Fruit fly (Drosophila melanogaster) whole organism, embryonic: ENCODE results near the gene CG32855.
A peak's percentile ranks its signal among the peaks of the same experiment; 100 is the strongest.

Experiments
- Awh ChIP-seq: fragments of 200-800 bp; sonication (Bioruptor generic); IDR thresholded peaks from 2 replicates; pipeline ENCODE4, ENCODE4 v1.3.6; 2022; ENCODE audit warnings: missing biosample characterization, missing genetic modification characterization
- C15 ChIP-seq: fragments of 200-800 bp; sonication (Bioruptor generic); IDR thresholded peaks from 3 replicates; pipeline ENCODE4 v1.3.6; 2022; ENCODE audit warnings: missing biosample characterization, missing genetic modification characterization
- CG10565 ChIP-seq: fragments of 200-800 bp; sonication (Bioruptor generic); optimal IDR thresholded peaks from 3 replicates; lab custom pipeline; 2016; ENCODE audit warnings: missing biosample characterization, mild to moderate bottlenecking, missing genetic modification characterization
- CG11247 ChIP-seq: fragments of 200-800 bp; sonication (Bioruptor generic); IDR thresholded peaks from 2 replicates; pipeline ENCODE4 v1.3.6; 2022; ENCODE audit warnings: missing biosample characterization, missing genetic modification characterization
- CG12071 ChIP-seq: fragments of 200-800 bp; sonication (Bioruptor generic); optimal IDR thresholded peaks from 3 replicates; lab custom pipeline; 2018; ENCODE audit warnings: missing biosample characterization, mild to moderate bottlenecking, missing genetic modification characterization
- CG12299 ChIP-seq: fragments of 200-800 bp; sonication (Bioruptor generic); optimal IDR thresholded peaks from 2 replicates; lab custom pipeline; 2018; ENCODE audit warnings: missing biosample characterization, mild to moderate bottlenecking, missing genetic modification characterization
- CG12769 ChIP-seq: fragments of 200-800 bp; sonication (Bioruptor generic); optimal IDR thresholded peaks from 2 replicates; lab custom pipeline; 2019; ENCODE audit warnings: missing biosample characterization, mild to moderate bottlenecking, missing genetic modification characterization, moderate library complexity
- CG13424 ChIP-seq: fragments of 200-800 bp; sonication (Bioruptor generic); optimal IDR thresholded peaks from 2 replicates; lab custom pipeline; 2019; ENCODE audit warnings: missing biosample characterization, mild to moderate bottlenecking, missing genetic modification characterization, moderate library complexity
- CG13894 ChIP-seq: fragments of 200-800 bp; sonication (Bioruptor generic); optimal IDR thresholded peaks from 3 replicates; lab custom pipeline; 2018; ENCODE audit warnings: missing biosample characterization, mild to moderate bottlenecking, missing genetic modification characterization, moderate library complexity
- CG17385 ChIP-seq: fragments of 200-800 bp; sonication (Bioruptor generic); optimal IDR thresholded peaks from 3 replicates; lab custom pipeline; 2018; ENCODE audit warnings: missing biosample characterization, mild to moderate bottlenecking, missing genetic modification characterization
- CG17829 ChIP-seq: fragments of 200-800 bp; optimal IDR thresholded peaks from 2 replicates; lab custom pipeline; 2019; ENCODE audit warnings: missing biosample characterization, mild to moderate bottlenecking, missing genetic modification characterization, moderate library complexity
- CG30403 ChIP-seq: fragments of 200-800 bp; sonication (Bioruptor generic); optimal IDR thresholded peaks from 3 replicates; lab custom pipeline; 2016; ENCODE audit warnings: missing biosample characterization, missing genetic modification characterization
- CG31388 ChIP-seq: fragments of 200-800 bp; sonication (Bioruptor generic); optimal IDR thresholded peaks from 2 replicates; lab custom pipeline; 2016; ENCODE audit warnings: missing biosample characterization, missing genetic modification characterization
- CG3163 ChIP-seq: fragments of 200-800 bp; sonication (Bioruptor generic); optimal IDR thresholded peaks from 3 replicates; lab custom pipeline; 2016; ENCODE audit warnings: missing biosample characterization, missing genetic modification characterization
- CG3281 ChIP-seq: fragments of 200-800 bp; sonication (Bioruptor generic); optimal IDR thresholded peaks from 3 replicates; lab custom pipeline; 2017; ENCODE audit warnings: missing biosample characterization, mild to moderate bottlenecking, missing genetic modification characterization
- CG34422 ChIP-seq: fragments of 200-800 bp; sonication (Bioruptor generic); IDR thresholded peaks from 3 replicates; pipeline ENCODE4 v1.3.6; 2022; ENCODE audit warnings: missing biosample characterization, missing genetic modification characterization
- CG3995 ChIP-seq: fragments of 200-800 bp; sonication (Bioruptor generic); optimal IDR thresholded peaks from 3 replicates; lab custom pipeline; 2016; ENCODE audit warnings: missing biosample characterization, missing genetic modification characterization
- CG8924 ChIP-seq: fragments of 200-800 bp; optimal IDR thresholded peaks from 3 replicates; lab custom pipeline; 2019; ENCODE audit warnings: missing biosample characterization, mild to moderate bottlenecking, missing genetic modification characterization, moderate library complexity
- CG9215 ChIP-seq: fragments of 200-800 bp; sonication (Bioruptor generic); IDR thresholded peaks from 2 replicates; pipeline ENCODE4 v1.3.6; 2022; ENCODE audit warnings: missing biosample characterization, missing genetic modification characterization
- Doc3 ChIP-seq: fragments of 200-800 bp; sonication (Bioruptor generic); IDR thresholded peaks from 3 replicates; pipeline ENCODE4 v1.3.6; 2022; ENCODE audit warnings: missing biosample characterization, missing genetic modification characterization; ENCODE audit not compliant: partially characterized antibody
- HLH4C ChIP-seq: fragments of 200-800 bp; sonication (Bioruptor generic); IDR thresholded peaks from 3 replicates; pipeline ENCODE4 v1.3.6; 2022; ENCODE audit warnings: missing biosample characterization, missing genetic modification characterization; ENCODE audit not compliant: partially characterized antibody
- Nf-YC ChIP-seq: fragments of 200-800 bp; optimal IDR thresholded peaks from 3 replicates; lab custom pipeline; 2019; ENCODE audit warnings: missing biosample characterization, mild to moderate bottlenecking, missing genetic modification characterization, moderate library complexity
- NfI ChIP-seq: fragments of 200-800 bp; sonication (Bioruptor generic); optimal IDR thresholded peaks from 3 replicates; lab custom pipeline; 2018; ENCODE audit warnings: missing biosample characterization, mild to moderate bottlenecking, missing genetic modification characterization, moderate library complexity
- Side ChIP-seq: fragments of 200-800 bp; sonication (Bioruptor generic); optimal IDR thresholded peaks from 2 replicates; lab custom pipeline; 2016; ENCODE audit warnings: missing biosample characterization, missing genetic modification characterization
- Sin3A ChIP-seq: fragments of >200 bp; optimal IDR thresholded peaks from 2 replicates; lab custom pipeline; 2018
- Xbp1 ChIP-seq: fragments of 200-800 bp; sonication (Bioruptor generic); optimal IDR thresholded peaks from 3 replicates; lab custom pipeline; 2016; ENCODE audit warnings: missing biosample characterization, mild to moderate bottlenecking, missing genetic modification characterization
- ab ChIP-seq: fragments of 200-800 bp; sonication (Bioruptor generic); optimal IDR thresholded peaks from 2 replicates; lab custom pipeline; 2016; ENCODE audit warnings: missing biosample characterization, missing genetic modification characterization
- chinmo ChIP-seq: fragments of 200-800 bp; sonication (Bioruptor generic); IDR thresholded peaks from 4 replicates; pipeline ENCODE4 v1.3.6; 2022; ENCODE audit warnings: missing biosample characterization, missing genetic modification characterization; ENCODE audit not compliant: partially characterized antibody
- ci ChIP-seq: fragments of 200-800 bp; sonication (Bioruptor generic); IDR thresholded peaks from 3 replicates; pipeline ENCODE4 v1.3.6; 2022; ENCODE audit warnings: missing biosample characterization, missing genetic modification characterization
- exex ChIP-seq: fragments of 200-800 bp; sonication (Bioruptor generic); optimal IDR thresholded peaks from 4 replicates; lab custom pipeline; 2018; ENCODE audit warnings: missing biosample characterization, mild to moderate bottlenecking, missing genetic modification characterization, moderate library complexity
- eyg ChIP-seq: fragments of 200-800 bp; sonication (Bioruptor generic); optimal IDR thresholded peaks from 3 replicates; lab custom pipeline; 2016; ENCODE audit warnings: missing biosample characterization, missing genetic modification characterization
- gcm ChIP-seq: fragments of 200-800 bp; sonication (Bioruptor generic); optimal IDR thresholded peaks from 2 replicates; lab custom pipeline; 2019; ENCODE audit warnings: missing biosample characterization, mild to moderate bottlenecking, missing genetic modification characterization, moderate library complexity
- gsb-n ChIP-seq: fragments of 200-800 bp; sonication (Bioruptor generic); optimal IDR thresholded peaks from 3 replicates; lab custom pipeline; 2018; ENCODE audit warnings: missing biosample characterization, mild to moderate bottlenecking, missing genetic modification characterization
- hbn ChIP-seq: fragments of 200-800 bp; sonication (Bioruptor generic); IDR thresholded peaks from 2 replicates; pipeline ENCODE4 v1.3.6; 2022; ENCODE audit warnings: missing biosample characterization, missing genetic modification characterization; ENCODE audit not compliant: partially characterized antibody
- ind ChIP-seq: fragments of 200-800 bp; sonication (Bioruptor generic); optimal IDR thresholded peaks from 3 replicates; lab custom pipeline; 2016; ENCODE audit warnings: missing biosample characterization, missing genetic modification characterization
- jumu ChIP-seq: fragments of 200-800 bp; sonication (Bioruptor generic); optimal IDR thresholded peaks from 3 replicates; lab custom pipeline; 2016; ENCODE audit warnings: missing biosample characterization, missing genetic modification characterization
- kni ChIP-seq: fragments of 200-800 bp; sonication (Bioruptor generic); optimal IDR thresholded peaks from 3 replicates; lab custom pipeline; 2017; ENCODE audit warnings: mild to moderate bottlenecking, missing biosample characterization, missing genetic modification reagents, missing genetic modification characterization
- lmd ChIP-seq: fragments of 200-800 bp; sonication (Bioruptor generic); IDR thresholded peaks from 2 replicates; pipeline ENCODE4 v1.3.6; 2022; ENCODE audit warnings: missing biosample characterization, missing genetic modification characterization
- lov ChIP-seq, 2 experiments: fragments of 200-800 bp in 1 of 2; fragments of >200 bp in 1 of 2; sonication (Bioruptor generic) in 1 of 2; IDR thresholded peaks in 1 of 2; optimal IDR thresholded peaks in 1 of 2; 2 replicates in 1 of 2; 3 replicates in 1 of 2; pipeline versions ENCODE4 v1.3.6 to Lab custom; 2017 to 2022; ENCODE audit warnings: missing biosample characterization in 1 of 2, missing genetic modification characterization in 1 of 2
- odd ChIP-seq: fragments of 200-800 bp; sonication (Bioruptor generic); optimal IDR thresholded peaks from 2 replicates; lab custom pipeline; 2017; ENCODE audit warnings: missing biosample characterization, mild to moderate bottlenecking, missing genetic modification characterization
- ro ChIP-seq: fragments of 200-800 bp; sonication (Bioruptor generic); IDR thresholded peaks from 2 replicates; pipeline ENCODE4 v1.3.6; 2022; ENCODE audit warnings: missing biosample characterization, missing genetic modification characterization
- salm ChIP-seq: fragments of 200-800 bp; sonication (Bioruptor generic); optimal IDR thresholded peaks from 2 replicates; lab custom pipeline; 2018; ENCODE audit warnings: missing biosample characterization, mild to moderate bottlenecking, missing genetic modification characterization
- sisA ChIP-seq: fragments of 200-800 bp; sonication (Bioruptor generic); IDR thresholded peaks from 2 replicates; pipeline ENCODE4 v1.3.6; 2022; ENCODE audit warnings: missing biosample characterization, missing genetic modification characterization
- stwl ChIP-seq: fragments of 200-800 bp; sonication (Bioruptor generic); optimal IDR thresholded peaks from 3 replicates; lab custom pipeline; 2018; ENCODE audit warnings: missing biosample characterization, mild to moderate bottlenecking, missing genetic modification characterization, moderate library complexity
- sug ChIP-seq: fragments of 200-800 bp; optimal IDR thresholded peaks from 2 replicates; lab custom pipeline; 2019; ENCODE audit warnings: missing biosample characterization, mild to moderate bottlenecking, missing genetic modification characterization, moderate library complexity
- tin ChIP-seq: fragments of 200-800 bp; sonication (Bioruptor generic); optimal IDR thresholded peaks from 3 replicates; lab custom pipeline; 2016; ENCODE audit warnings: missing biosample characterization, missing genetic modification characterization
- toy ChIP-seq: fragments of 200-800 bp; sonication (Bioruptor generic); IDR thresholded peaks from 2 replicates; pipeline ENCODE4 v1.3.6; 2022; ENCODE audit warnings: missing biosample characterization, missing genetic modification characterization
- unpg ChIP-seq: fragments of 200-800 bp; sonication (Bioruptor generic); optimal IDR thresholded peaks from 3 replicates; lab custom pipeline; 2018; ENCODE audit warnings: missing biosample characterization, mild to moderate bottlenecking, missing genetic modification characterization, moderate library complexity
- usp ChIP-seq: fragments of >200 bp; optimal IDR thresholded peaks from 2 replicates; lab custom pipeline; 2017; ENCODE audit warnings: missing biosample characterization, missing genetic modification characterization
- yki ChIP-seq: fragments of >200 bp; optimal IDR thresholded peaks from 3 replicates; lab custom pipeline; 2018

CG32855 gene

dm6 chr3R:16094011-16094729 lies 13.4 kb upstream of the CG32855 start (continued):
- TF ChIP-seq CG30403 (GFP tag; lab: Kevin White, UChicago) = peak; percentile 87
- peak; percentile 45 for TF ChIP-seq CG12299 (tag; lab: Kevin White, UChicago)
- no peak for TF ChIP-seq CG11247 (GFP tag; lab: Robert Waterston, UW)
- peak; percentile 56 for TF ChIP-seq kni (GFP tag; lab: Kevin White, UChicago)
- TF ChIP-seq chinmo = peak; percentile 94; the same call in 3 of the 4 replicates
- TF ChIP-seq Side (GFP tag; lab: Kevin White, UChicago) = no peak
- no peak for TF ChIP-seq jumu (GFP tag; lab: Kevin White, UChicago)
- peak; percentile 35; the same call in 1 of the 3 replicates for TF ChIP-seq ci (GFP tag; lab: Robert Waterston, UW)
- TF ChIP-seq CG34422 (GFP tag; lab: Robert Waterston, UW) = no peak; the same call in 2 of the 3 replicates
- peak; percentile 85 for TF ChIP-seq gcm (GFP tag; lab: Kevin White, UChicago)
- TF ChIP-seq CG3163 (GFP tag; lab: Kevin White, UChicago) = no peak
- 0 out of 2 replicates have a peak, but pooled peaks have one; percentile 47 for TF ChIP-seq Awh (GFP tag; lab: Robert Waterston, UW)
- TF ChIP-seq stwl (tag; lab: Kevin White, UChicago) = no peak
- TF ChIP-seq Xbp1 (GFP tag; lab: Kevin White, UChicago) = peak; percentile 73
- peak; percentile 86 for TF ChIP-seq CG13424 (tag; lab: Kevin White, UChicago)
- peak; percentile 63 for TF ChIP-seq ind
- no peak for TF ChIP-seq sug (tag; lab: Kevin White, UChicago)
- no peak for TF ChIP-seq CG3995
- TF ChIP-seq CG17385 (GFP tag; lab: Kevin White, UChicago) = peak; percentile 74
- peak; percentile 11; the same call in 1 of the 2 replicates for TF ChIP-seq ro (GFP tag; lab: Robert Waterston, UW)
- TF ChIP-seq yki (lab: Kevin White, UChicago) = no peak
- TF ChIP-seq tin = peak; percentile 77
- no peak for TF ChIP-seq CG9215
- TF ChIP-seq ab (GFP tag; lab: Kevin White, UChicago) = no peak
- no peak for TF ChIP-seq usp
- no peak for TF ChIP-seq CG13894
- peak; percentile 77 for TF ChIP-seq odd (GFP tag; lab: Kevin White, UChicago)
- no peak for TF ChIP-seq CG12071 (GFP tag; lab: Kevin White, UChicago)
- TF ChIP-seq hbn (GFP tag; lab: Robert Waterston, UW) = no peak
- peak; percentile 87 for TF ChIP-seq CG8924 (tag; lab: Kevin White, UChicago)
- no peak for TF ChIP-seq CG12769 (tag; lab: Kevin White, UChicago)
- no peak for TF ChIP-seq lov (optimal IDR thresholded peaks at IDR 0.05; lab: Kevin White, UChicago)
- no peak for TF ChIP-seq lov (GFP tag; IDR thresholded peaks at IDR 0.05; lab: Robert Waterston, UW)
- peak; percentile 54 for TF ChIP-seq sisA (GFP tag; lab: Robert Waterston, UW)
- TF ChIP-seq Nf-YC (tag; lab: Kevin White, UChicago) = peak; percentile 49
- no peak for TF ChIP-seq exex
- TF ChIP-seq gsb-n = peak; percentile 75
- no peak for TF ChIP-seq Doc3 (GFP tag; lab: Robert Waterston, UW)
- TF ChIP-seq toy (GFP tag; lab: Robert Waterston, UW) = no peak
- TF ChIP-seq CG10565 (GFP tag; lab: Kevin White, UChicago) = peak; percentile 40
- no peak for TF ChIP-seq Sin3A (lab: Kevin White, UChicago)
- peak; percentile 46 for TF ChIP-seq NfI (GFP tag; lab: Kevin White, UChicago)
- TF ChIP-seq unpg (GFP tag; lab: Kevin White, UChicago) = peak; percentile 67
- peak; percentile 51 for TF ChIP-seq CG3281 (GFP tag; lab: Kevin White, UChicago)
- TF ChIP-seq eyg (GFP tag; lab: Kevin White, UChicago) = no peak
- no peak; the same call in 1 of the 3 replicates for TF ChIP-seq HLH4C (GFP tag; lab: Robert Waterston, UW)
- no peak for TF ChIP-seq C15 (GFP tag; lab: Robert Waterston, UW)
- no peak for TF ChIP-seq CG31388
- TF ChIP-seq CG17829 (tag; lab: Kevin White, UChicago) = peak; percentile 85
- peak; percentile 72 for TF ChIP-seq salm
- TF ChIP-seq lmd (GFP tag; lab: Robert Waterston, UW) = peak; percentile 58
